Worm (Caenorhabditis elegans) whole organism, young adult: Measurements from ENCODE around the gene M01F1.9.

Experiments used
- B0336.3 ChIP-seq: fragments of 200-800 bp; sonication (Bioruptor generic); IDR thresholded peaks from 2 replicates; pipeline ENCODE4 v1.3.6; 2022; ENCODE audit warnings: missing genetic modification characterization, missing compliant biosample characterization
- C06A6.2 ChIP-seq: fragments of 200-800 bp; sonication (Bioruptor generic); conservative IDR thresholded peaks from 2 replicates; pipeline ENCODE4 v1.3.6; 2022; ENCODE audit warnings: missing genetic modification characterization, missing compliant biosample characterization
- C17E4.6 ChIP-seq: fragments of 200-800 bp; sonication (Bioruptor generic); IDR thresholded peaks from 2 replicates; pipeline ENCODE4 v1.3.6; 2022; ENCODE audit warnings: missing genetic modification reagents, missing genetic modification characterization, missing compliant biosample characterization
- D2030.7 ChIP-seq: fragments of 200-800 bp; sonication (Bioruptor generic); IDR thresholded peaks from 2 replicates; pipeline ENCODE4 v1.3.6; 2022; ENCODE audit warnings: missing genetic modification reagents, missing genetic modification characterization, missing compliant biosample characterization
- F23B12.7 ChIP-seq: sonication (generic microtip); optimal IDR thresholded peaks from 2 replicates; lab custom pipeline; 2017; ENCODE audit warnings: missing genetic modification characterization, mild to moderate bottlenecking, missing compliant biosample characterization, antibody characterized with exemption, moderate library complexity; ENCODE audit not compliant: insufficient read depth
- F37B4.10 ChIP-seq: fragments of 200-800 bp; sonication (Bioruptor generic); IDR thresholded peaks from 2 replicates; pipeline ENCODE4 v1.3.6; 2022; ENCODE audit warnings: missing genetic modification characterization, missing compliant biosample characterization
- F55B11.4 ChIP-seq: sonication (generic microtip); optimal IDR thresholded peaks from 2 replicates; lab custom pipeline; 2016; ENCODE audit warnings: missing compliant biosample characterization, missing genetic modification characterization, borderline replicate concordance; ENCODE audit not compliant: insufficient read depth
- F57C9.4 ChIP-seq: sonication (generic microtip); optimal IDR thresholded peaks from 2 replicates; lab custom pipeline; 2017; ENCODE audit warnings: mild to moderate bottlenecking, missing genetic modification characterization, missing compliant biosample characterization
- T26A5.8 ChIP-seq: sonication (generic microtip); optimal IDR thresholded peaks from 2 replicates; lab custom pipeline; 2016; ENCODE audit warnings: missing genetic modification characterization, missing compliant biosample characterization
- Y53G8AR.9 ChIP-seq: fragments of 200-800 bp; sonication (Bioruptor generic); conservative IDR thresholded peaks from 2 replicates; pipeline ENCODE4 v1.3.6; 2022; ENCODE audit warnings: missing genetic modification reagents, missing genetic modification characterization, missing compliant biosample characterization
- Y67H2A.10 ChIP-seq: fragments of 200-800 bp; sonication (Bioruptor generic); conservative IDR thresholded peaks from 2 replicates; pipeline ENCODE4 v1.3.6; 2022; ENCODE audit warnings: missing genetic modification reagents, missing genetic modification characterization, missing compliant biosample characterization
- ZK185.1 ChIP-seq: sonication (generic microtip); optimal IDR thresholded peaks from 2 replicates; lab custom pipeline; 2016; ENCODE audit warnings: mild to moderate bottlenecking, missing genetic modification characterization, missing compliant biosample characterization; ENCODE audit not compliant: poor library complexity, severe bottlenecking
- akir-1 ChIP-seq: fragments of 200-800 bp; sonication (Bioruptor generic); optimal IDR thresholded peaks from 2 replicates; lab custom pipeline; 2018; ENCODE audit warnings: mild to moderate bottlenecking, missing genetic modification characterization, moderate library complexity, missing compliant biosample characterization
- athp-1 ChIP-seq: sonication (generic microtip); optimal IDR thresholded peaks from 2 replicates; lab custom pipeline; 2017; ENCODE audit warnings: mild to moderate bottlenecking, missing genetic modification characterization, missing compliant biosample characterization
- attf-3 ChIP-seq: fragments of 200-800 bp; sonication (Bioruptor generic); conservative IDR thresholded peaks from 2 replicates; pipeline ENCODE4 v1.3.6; 2022; ENCODE audit warnings: missing genetic modification reagents, missing genetic modification characterization, missing compliant biosample characterization
- bed-2 ChIP-seq: fragments of 200-800 bp; sonication (Bioruptor generic); IDR thresholded peaks from 2 replicates; pipeline ENCODE4 v1.3.6; 2022; ENCODE audit warnings: missing genetic modification reagents, missing genetic modification characterization, missing compliant biosample characterization
- cebp-1 ChIP-seq, 2 experiments: fragments of 200-800 bp in 1 of 2; sonication (Bioruptor generic) in 1 of 2; sonication (generic microtip) in 1 of 2; IDR thresholded peaks in 1 of 2; optimal IDR thresholded peaks in 1 of 2; 2 replicates each; pipeline versions ENCODE4 v1.3.6 to Lab custom; 2017 to 2022; ENCODE audit warnings: missing compliant biosample characterization in 2 of 2, missing genetic modification characterization in 2 of 2, mild to moderate bottlenecking in 1 of 2, missing genetic modification reagents in 1 of 2, moderate library complexity in 1 of 2
- cebp-2 ChIP-seq: fragments of 200-800 bp; sonication (Bioruptor generic); IDR thresholded peaks from 2 replicates; pipeline ENCODE4 v1.3.6; 2022; ENCODE audit warnings: missing genetic modification characterization, missing compliant biosample characterization
- ceh-27 ChIP-seq: fragments of 200-800 bp; sonication (Bioruptor generic); optimal IDR thresholded peaks from 2 replicates; lab custom pipeline; 2018; ENCODE audit warnings: mild to moderate bottlenecking, missing genetic modification characterization, moderate library complexity, missing compliant biosample characterization
- ceh-79 ChIP-seq: sonication (generic microtip); optimal IDR thresholded peaks from 2 replicates; lab custom pipeline; 2017; ENCODE audit warnings: mild to moderate bottlenecking, missing genetic modification characterization, missing compliant biosample characterization
- chd-7 ChIP-seq: sonication (generic microtip); optimal IDR thresholded peaks from 2 replicates; lab custom pipeline; 2016; ENCODE audit warnings: mild to moderate bottlenecking, missing genetic modification characterization, moderate library complexity, missing compliant biosample characterization
- dox-1 ChIP-seq: fragments of 200-800 bp; sonication (Bioruptor generic); IDR thresholded peaks from 2 replicates; pipeline ENCODE4 v1.3.6; 2022; ENCODE audit warnings: missing genetic modification reagents, missing genetic modification characterization, missing compliant biosample characterization
- dpff-1 ChIP-seq: sonication (generic microtip); optimal IDR thresholded peaks from 2 replicates; lab custom pipeline; 2017; ENCODE audit warnings: mild to moderate bottlenecking, missing genetic modification characterization, missing compliant biosample characterization
- dpl-1 ChIP-seq: fragments of 150-350 bp; optimal IDR thresholded peaks from 2 replicates; lab custom pipeline; 2014; ENCODE audit warnings: missing biosample characterization, missing genetic modification reagents, missing genetic modification characterization
- efl-1 ChIP-seq: fragments of 150-350 bp; optimal IDR thresholded peaks from 2 replicates; lab custom pipeline; 2014; ENCODE audit warnings: missing biosample characterization, missing genetic modification reagents, missing genetic modification characterization
- fkh-3 ChIP-seq: sonication (generic microtip); optimal IDR thresholded peaks from 2 replicates; lab custom pipeline; 2016; ENCODE audit warnings: mild to moderate bottlenecking, missing genetic modification characterization, missing compliant biosample characterization
- gei-17 ChIP-seq: fragments of 200-800 bp; sonication (Bioruptor generic); optimal IDR thresholded peaks from 2 replicates; lab custom pipeline; 2018; ENCODE audit warnings: mild to moderate bottlenecking, missing genetic modification characterization, missing compliant biosample characterization
- hmg-1.2 ChIP-seq: fragments of 200-800 bp; sonication (Bioruptor generic); IDR thresholded peaks from 2 replicates; pipeline ENCODE4 v1.3.6; 2022; ENCODE audit warnings: missing genetic modification reagents, missing genetic modification characterization, missing compliant biosample characterization
- lag-1 ChIP-seq: fragments of 200-800 bp; sonication (Bioruptor generic); IDR thresholded peaks from 2 replicates; pipeline ENCODE4 v1.3.6; 2022; ENCODE audit warnings: missing genetic modification reagents, missing genetic modification characterization, missing compliant biosample characterization
- let-526 ChIP-seq: fragments of 200-800 bp; sonication (Bioruptor generic); IDR thresholded peaks from 2 replicates; pipeline ENCODE4 v1.3.6; 2022; ENCODE audit warnings: missing genetic modification reagents, missing genetic modification characterization, missing compliant biosample characterization
- let-607 ChIP-seq, 2 experiments: fragments of 200-800 bp in 1 of 2; sonication (Bioruptor generic) in 1 of 2; sonication (generic microtip) in 1 of 2; optimal IDR thresholded peaks; 2 replicates each; lab custom pipeline; 2016 to 2018; ENCODE audit warnings: mild to moderate bottlenecking in 2 of 2, missing compliant biosample characterization in 2 of 2, missing genetic modification characterization in 2 of 2, moderate library complexity in 2 of 2, missing genotype in 1 of 2
- lin-35 ChIP-seq, 3 experiments: fragments of 150-350 bp in 2 of 3; sonication (generic microtip) in 1 of 3; optimal IDR thresholded peaks; 2 replicates each; lab custom pipeline; 2014 to 2018; ENCODE audit warnings: missing biosample characterization in 3 of 3, missing genetic modification characterization in 3 of 3, missing genetic modification reagents in 3 of 3
- lir-1 ChIP-seq: fragments of 200-800 bp; sonication (Bioruptor generic); conservative IDR thresholded peaks from 2 replicates; pipeline ENCODE4 v1.3.6; 2022; ENCODE audit warnings: missing genetic modification reagents, missing genetic modification characterization, missing compliant biosample characterization
- lsl-1 ChIP-seq: fragments of 200-800 bp; sonication (Bioruptor generic); optimal IDR thresholded peaks from 2 replicates; lab custom pipeline; 2018; ENCODE audit warnings: mild to moderate bottlenecking, missing genetic modification characterization, moderate library complexity, missing compliant biosample characterization
- lsy-27 ChIP-seq: sonication (generic microtip); optimal IDR thresholded peaks from 2 replicates; lab custom pipeline; 2017; ENCODE audit warnings: missing genetic modification characterization, mild to moderate bottlenecking, missing compliant biosample characterization, antibody characterized with exemption, missing genotype, borderline replicate concordance; ENCODE audit not compliant: insufficient read depth
- madf-6 ChIP-seq: fragments of 200-800 bp; sonication (Bioruptor generic); IDR thresholded peaks from 2 replicates; pipeline ENCODE4 v1.3.6; 2022; ENCODE audit warnings: missing genetic modification reagents, missing genetic modification characterization, missing compliant biosample characterization
- madf-8 ChIP-seq: fragments of 200-800 bp; sonication (Bioruptor generic); conservative IDR thresholded peaks from 2 replicates; pipeline ENCODE4 v1.3.6; 2022; ENCODE audit warnings: missing genetic modification reagents, missing genetic modification characterization, missing compliant biosample characterization
- nhr-179 ChIP-seq: sonication (generic microtip); optimal IDR thresholded peaks from 2 replicates; lab custom pipeline; 2016; ENCODE audit warnings: mild to moderate bottlenecking, missing genetic modification characterization, missing compliant biosample characterization
- repo-1 ChIP-seq: sonication (generic microtip); optimal IDR thresholded peaks from 2 replicates; lab custom pipeline; 2017; ENCODE audit warnings: mild to moderate bottlenecking, missing genetic modification characterization, missing compliant biosample characterization
- sdz-38 ChIP-seq: sonication (generic microtip); optimal IDR thresholded peaks from 2 replicates; lab custom pipeline; 2016; ENCODE audit warnings: missing genotype, missing genetic modification characterization, missing compliant biosample characterization
- sea-2 ChIP-seq: fragments of 200-800 bp; sonication (Bioruptor generic); IDR thresholded peaks from 2 replicates; pipeline ENCODE4 v1.3.6; 2022; ENCODE audit warnings: missing genetic modification characterization, missing compliant biosample characterization
- snpc-4 ChIP-seq, 5 experiments: fragments of 150-350 bp in 1 of 5; sonication (generic microtip) in 4 of 5; optimal IDR thresholded peaks; 2 replicates each; lab custom pipeline; 2014 to 2018; ENCODE audit warnings: missing genetic modification characterization in 5 of 5, missing biosample characterization in 3 of 5, antibody characterized with exemption in 2 of 5, mild to moderate bottlenecking in 2 of 5, missing compliant biosample characterization in 2 of 5, missing genotype in 2 of 5, moderate library complexity in 2 of 5, missing genetic modification reagents in 1 of 5
- tbx-9 ChIP-seq: sonication (generic microtip); optimal IDR thresholded peaks from 2 replicates; lab custom pipeline; 2016; ENCODE audit warnings: borderline replicate concordance, missing genetic modification characterization, inconsistent platforms, missing compliant biosample characterization
- tlf-1 ChIP-seq: fragments of 200-800 bp; sonication (Bioruptor generic); optimal IDR thresholded peaks from 2 replicates; lab custom pipeline; 2018; ENCODE audit warnings: mild to moderate bottlenecking, missing genetic modification characterization, missing compliant biosample characterization
- unc-62 ChIP-seq: fragments of 150-350 bp; optimal IDR thresholded peaks from 2 replicates; lab custom pipeline; 2014; ENCODE audit warnings: missing biosample characterization, missing genetic modification reagents, missing genetic modification characterization
- ztf-6 ChIP-seq: fragments of 200-800 bp; sonication (Bioruptor generic); IDR thresholded peaks from 2 replicates; pipeline ENCODE4 v1.3.6; 2022; ENCODE audit warnings: missing genetic modification reagents, missing genetic modification characterization, missing compliant biosample characterization

Gene M01F1.9

DNA sequence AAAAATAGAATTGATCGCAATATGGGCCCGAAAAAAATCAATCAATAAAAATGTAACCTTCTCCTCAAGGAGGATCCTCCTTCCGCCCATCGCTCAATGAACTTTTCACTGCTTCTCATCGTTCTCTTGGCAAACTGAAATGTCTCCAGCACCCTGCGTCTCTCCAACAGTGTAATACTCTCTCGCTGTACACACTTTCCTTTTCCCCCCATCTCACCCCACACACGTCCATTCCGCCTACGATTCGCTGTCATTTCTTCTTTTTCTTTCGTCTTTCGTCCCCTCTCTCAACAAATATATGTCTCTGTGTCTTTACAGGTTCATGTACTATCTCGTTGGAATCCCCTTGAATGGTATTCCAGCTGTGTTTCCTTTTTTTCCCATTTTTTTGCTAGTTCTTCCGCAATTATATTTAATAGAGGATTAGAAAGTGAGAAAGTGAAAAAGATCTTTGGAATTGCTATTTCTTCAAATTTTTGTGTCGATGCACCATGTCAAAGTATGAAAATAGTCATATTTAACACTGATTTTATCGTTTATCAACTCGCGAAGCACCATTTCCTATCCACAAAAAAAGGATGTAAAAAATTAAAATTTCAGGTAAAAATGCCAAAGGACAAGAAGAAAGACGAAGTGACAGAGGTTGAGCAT is 27.3 kb downstream of the M01F1.9 start, which contains the start of gene rsu-1 (continued):
- TF ChIP-seq dpl-1 (GFP tag; lab: Kevin White, UChicago) (no peak), sea-2 (no peak), F57C9.4 (tag; lab: Kevin White, UChicago) (no peak), F23B12.7 (tag; lab: Kevin White, UChicago) (no peak), dpff-1 (no peak), B0336.3 (GFP tag; lab: Robert Waterston, UW) (no peak), snpc-4 (GFP tag; optimal IDR thresholded peaks at IDR 0.05; lab: Kevin White, UChicago) (no peak), snpc-4 (tag; optimal IDR thresholded peaks at IDR 0.05; lab: Kevin White, UChicago) (no peak), nhr-179 (tag; lab: Kevin White, UChicago) (no peak), ceh-79 (tag; lab: Kevin White, UChicago) (no peak), cebp-2 (GFP tag; lab: Robert Waterston, UW) (no peak), lir-1 (no peak), C06A6.2 (GFP tag; lab: Robert Waterston, UW) (no peak), fkh-3 (tag; lab: Kevin White, UChicago) (no peak), Y67H2A.10 (GFP tag; lab: Robert Waterston, UW) (no peak), unc-62 (GFP tag; lab: Kevin White, UChicago) (no peak), bed-2 (GFP tag; lab: Robert Waterston, UW) (no peak), cebp-1 (GFP tag; IDR thresholded peaks at IDR 0.05; lab: Robert Waterston, UW) (no peak), cebp-1 (tag; optimal IDR thresholded peaks at IDR 0.05; lab: Kevin White, UChicago) (peak; percentile 56), efl-1 (GFP tag; lab: Kevin White, UChicago) (no peak), ceh-27 (peak; percentile 14), lsy-27 (tag; lab: Kevin White, UChicago) (no peak), madf-8 (GFP tag; lab: Robert Waterston, UW) (no peak), let-526 (no peak), repo-1 (tag; lab: Kevin White, UChicago) (no peak), akir-1 (GFP tag; lab: Kevin White, UChicago) (no peak), let-607 (tag; optimal IDR thresholded peaks at IDR 0.05; lab: Kevin White, UChicago) (no peak), lsl-1 (no peak), T26A5.8 (tag; lab: Kevin White, UChicago) (no peak), Y53G8AR.9 (GFP tag; lab: Robert Waterston, UW) (0 out of 2 replicates have a peak, but pooled peaks have one; percentile 12), F55B11.4 (tag; lab: Kevin White, UChicago) (no peak), sdz-38 (tag; lab: Kevin White, UChicago) (no peak), tlf-1 (GFP tag; lab: Kevin White, UChicago) (no peak), chd-7 (no peak), lag-1 (no peak), gei-17 (GFP tag; lab: Kevin White, UChicago) (no peak), athp-1 (no peak), tbx-9 (tag; lab: Kevin White, UChicago) (no peak), C17E4.6 (GFP tag; lab: Robert Waterston, UW) (no peak), madf-6 (GFP tag; lab: Robert Waterston, UW) (no peak), dox-1 (GFP tag; lab: Robert Waterston, UW) (peak; percentile 34; the same call in 1 of the 2 replicates), hmg-1.2 (GFP tag; lab: Robert Waterston, UW) (peak; percentile 83), ZK185.1 (tag; lab: Kevin White, UChicago) (peak; percentile 64), lin-35 (GFP tag; optimal IDR thresholded peaks at IDR 0.05; lab: Kevin White, UChicago) (peak in 1 of 3 experiments; percentile 24), ztf-6 (no peak), D2030.7 (GFP tag; lab: Robert Waterston, UW) (no peak), attf-3 (GFP tag; lab: Robert Waterston, UW) (no peak), F37B4.10 (no peak)
